Worm (Caenorhabditis elegans): ENCODE results near the gene csp-1.

DNA sequence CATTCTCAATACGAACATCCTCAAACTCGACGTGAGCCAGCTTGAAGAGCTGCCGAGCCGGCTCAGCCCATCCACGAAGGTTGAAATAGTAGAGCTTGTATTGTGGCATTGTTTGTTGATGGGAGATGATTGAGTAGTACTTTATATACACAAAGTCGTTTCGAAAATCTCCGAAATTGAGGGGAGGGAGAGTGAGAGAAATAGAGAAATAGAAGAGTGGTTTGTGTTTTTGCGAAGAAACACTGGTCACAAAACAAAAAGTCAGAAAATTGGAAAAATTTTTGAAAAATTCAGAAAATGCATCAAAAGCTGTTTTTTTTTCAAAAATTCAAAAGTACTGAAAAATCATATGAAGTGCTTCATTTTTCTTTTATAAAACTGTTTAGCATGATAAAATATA is 10.2 kb downstream of the csp-1 start, which contains the start of gene gst-24:
- TF ChIP-seq ama-1 (optimal IDR thresholded peaks at IDR 0.05), result no peak
- no peak for TF ChIP-seq hpl-2 (GFP tag; optimal IDR thresholded peaks at IDR 0.05)
- TF ChIP-seq mdl-1 (tag; optimal IDR thresholded peaks at IDR 0.05), result no peak
- no peak for TF ChIP-seq ceh-82 (tag; optimal IDR thresholded peaks at IDR 0.05)
- no peak for TF ChIP-seq pag-3 (tag; optimal IDR thresholded peaks at IDR 0.05; ENCODE audit: borderline replicate concordance, insufficient read depth)
- no peak for TF ChIP-seq nhr-237 (tag; optimal IDR thresholded peaks at IDR 0.05)
- TF ChIP-seq aha-1 (tag; optimal IDR thresholded peaks at IDR 0.05), result no peak
- no peak for TF ChIP-seq ceh-8 (GFP tag; optimal IDR thresholded peaks at IDR 0.05)
- no peak for TF ChIP-seq zag-1 (tag; optimal IDR thresholded peaks at IDR 0.05)
